Worm (Caenorhabditis elegans) whole organism, L4 larva: Measurements from ENCODE around the gene K02F3.9.
A peak's percentile ranks its signal among the peaks of the same experiment; 100 is the strongest.

Experiments
- F10B5.3 ChIP-seq: sonication (generic microtip); optimal IDR thresholded peaks from 2 replicates; lab custom pipeline; 2016; ENCODE audit warnings: mild to moderate bottlenecking, missing genetic modification characterization, missing compliant biosample characterization
- F44E2.7 ChIP-seq: fragments of 200-800 bp; sonication (Bioruptor generic); IDR thresholded peaks from 2 replicates; pipeline ENCODE4 v2.1.2; 2022; ENCODE audit warnings: missing genetic modification characterization, missing compliant biosample characterization
- T20F7.1 ChIP-seq: fragments of 200-800 bp; sonication (Bioruptor generic); optimal IDR thresholded peaks from 2 replicates; lab custom pipeline; 2018; ENCODE audit warnings: mild to moderate bottlenecking, missing genetic modification characterization, missing compliant biosample characterization
- Y48G9A.11 ChIP-seq: fragments of 200-800 bp; sonication (Bioruptor generic); IDR thresholded peaks from 2 replicates; pipeline ENCODE4 v1.3.6; 2022; ENCODE audit warnings: missing genetic modification reagents, missing genetic modification characterization, missing compliant biosample characterization
- ZK337.2 ChIP-seq: fragments of 200-800 bp; sonication (Bioruptor generic); IDR thresholded peaks from 2 replicates; pipeline ENCODE4 v1.3.6; 2022; ENCODE audit warnings: missing genetic modification reagents, missing genetic modification characterization, missing compliant biosample characterization
- aha-1 ChIP-seq: fragments of 150-350 bp; peaks from one replicate; lab custom pipeline; 2014; ENCODE audit warnings: missing biosample characterization, missing genetic modification characterization
- ces-1 ChIP-seq: fragments of 150-350 bp; sonication (generic microtip); optimal IDR thresholded peaks from 4 replicates; lab custom pipeline; 2014; ENCODE audit warnings: missing biosample characterization, missing genetic modification reagents, missing genetic modification characterization
- dmd-9 ChIP-seq: fragments of 200-800 bp; sonication (Bioruptor generic); IDR thresholded peaks from 2 replicates; pipeline ENCODE4 v1.3.6; 2022; ENCODE audit warnings: missing genetic modification reagents, missing genetic modification characterization, missing compliant biosample characterization
- egl-27 ChIP-seq: sonication (generic microtip); optimal IDR thresholded peaks from 3 replicates; lab custom pipeline; 2017; ENCODE audit warnings: missing biosample characterization, missing genetic modification reagents, missing genetic modification characterization
- jun-1 ChIP-seq: fragments of 150-350 bp; optimal IDR thresholded peaks from 2 replicates; lab custom pipeline; 2014; ENCODE audit warnings: missing biosample characterization, missing genetic modification reagents, missing genetic modification characterization
- lsy-2 ChIP-seq, 2 experiments: fragments of 150-350 bp in 1 of 2; sonication (generic microtip) in 1 of 2; optimal IDR thresholded peaks; 2 replicates each; lab custom pipeline; 2014 to 2017; ENCODE audit warnings: missing biosample characterization in 2 of 2, missing genetic modification characterization in 2 of 2
- madf-9 ChIP-seq: fragments of 200-800 bp; sonication (Bioruptor generic); conservative IDR thresholded peaks from 2 replicates; pipeline ENCODE4 v1.3.6; 2022; ENCODE audit warnings: missing genetic modification reagents, missing genetic modification characterization, missing compliant biosample characterization
- mdl-1 ChIP-seq, 2 experiments: fragments of 150-350 bp in 1 of 2; sonication (generic microtip) in 1 of 2; optimal IDR thresholded peaks; 2 replicates each; lab custom pipeline; 2014 to 2017; ENCODE audit warnings: missing biosample characterization in 2 of 2, missing genetic modification characterization in 2 of 2
- mxl-2 ChIP-seq: fragments of 200-800 bp; sonication (Bioruptor generic); conservative IDR thresholded peaks from 2 replicates; pipeline ENCODE4 v1.3.6; 2022; ENCODE audit warnings: missing genetic modification reagents, missing genetic modification characterization, missing compliant biosample characterization
- nhr-111 ChIP-seq: fragments of 200-800 bp; sonication (Bioruptor generic); optimal IDR thresholded peaks from 2 replicates; lab custom pipeline; 2018; ENCODE audit warnings: mild to moderate bottlenecking, missing genetic modification characterization, missing compliant biosample characterization
- nhr-41 ChIP-seq: fragments of 200-800 bp; sonication (Bioruptor generic); IDR thresholded peaks from 2 replicates; pipeline ENCODE4 v1.3.6; 2022; ENCODE audit warnings: missing genetic modification reagents, missing genetic modification characterization, missing compliant biosample characterization
- nhr-77 ChIP-seq: fragments of 150-350 bp; optimal IDR thresholded peaks from 2 replicates; lab custom pipeline; 2014; ENCODE audit warnings: missing biosample characterization, missing genetic modification characterization
- saeg-2 ChIP-seq: fragments of 200-800 bp; sonication (Bioruptor generic); IDR thresholded peaks from 2 replicates; pipeline ENCODE4 v1.3.6; 2022; ENCODE audit warnings: missing genetic modification reagents, missing genetic modification characterization, missing compliant biosample characterization
- skn-1 ChIP-seq: fragments of 150-350 bp; optimal IDR thresholded peaks from 2 replicates; lab custom pipeline; 2014; ENCODE audit warnings: missing biosample characterization, missing genetic modification characterization
- spr-3 ChIP-seq: fragments of 200-800 bp; sonication (Bioruptor generic); optimal IDR thresholded peaks from 2 replicates; lab custom pipeline; 2018; ENCODE audit warnings: mild to moderate bottlenecking, missing genetic modification characterization, missing compliant biosample characterization
- unc-130 ChIP-seq: sonication (generic microtip); optimal IDR thresholded peaks from 2 replicates; lab custom pipeline; 2016; ENCODE audit warnings: missing genetic modification reagents, missing genetic modification characterization, missing compliant biosample characterization
- vab-7 ChIP-seq: fragments of 200-800 bp; sonication (Bioruptor generic); IDR thresholded peaks from 2 replicates; pipeline ENCODE4 v1.3.6; 2022; ENCODE audit warnings: missing genetic modification reagents, missing genetic modification characterization, missing compliant biosample characterization
- zag-1 ChIP-seq: fragments of 150-350 bp; optimal IDR thresholded peaks from 2 replicates; lab custom pipeline; 2014; ENCODE audit warnings: missing biosample characterization, missing genetic modification characterization
- zfp-2 ChIP-seq: sonication (generic microtip); optimal IDR thresholded peaks from 2 replicates; lab custom pipeline; 2016; ENCODE audit warnings: mild to moderate bottlenecking, missing genetic modification characterization, missing compliant biosample characterization

The K02F3.9 gene

ce11 chrIII:793595-793994 is 47.6 kb downstream of the K02F3.9 start, which contains the start of gene snt-2 (continued):
- TF ChIP-seq madf-9 (GFP tag; lab: Robert Waterston, UW) (no peak), ZK337.2 (GFP tag; lab: Robert Waterston, UW) (no peak), lsy-2 (tag; optimal IDR thresholded peaks at IDR 0.05; lab: Kevin White, UChicago) (peak; percentile 94 to 99), aha-1 (tag; lab: Kevin White, UChicago) (peak; percentile 99), nhr-77 (tag; lab: Kevin White, UChicago) (peak; percentile 23), egl-27 (tag; lab: Kevin White, UChicago) (no peak), zfp-2 (tag; lab: Kevin White, UChicago) (no peak), saeg-2 (no peak), F10B5.3 (tag; lab: Kevin White, UChicago) (peak; percentile 15), nhr-111 (GFP tag; lab: Kevin White, UChicago) (no peak), F44E2.7 (GFP tag; lab: Robert Waterston, UW) (no peak), skn-1 (no peak), T20F7.1 (no peak), ces-1 (GFP tag; lab: Kevin White, UChicago) (no peak), mdl-1 (tag; optimal IDR thresholded peaks at IDR 0.05; lab: Kevin White, UChicago) (no peak), dmd-9 (peak; percentile 46; the same call in 1 of the 2 replicates), vab-7 (GFP tag; lab: Robert Waterston, UW) (no peak), mxl-2 (no peak), spr-3 (GFP tag; lab: Kevin White, UChicago) (no peak), Y48G9A.11 (peak; percentile 61; the same call in 1 of the 2 replicates), unc-130 (GFP tag; lab: Kevin White, UChicago) (peak; percentile 59), jun-1 (tag; lab: Kevin White, UChicago) (no peak), nhr-41 (no peak)

ce11 chrIII:790591-790990 is 50.6 kb downstream of the K02F3.9 start:
- TF ChIP-seq zag-1 (tag; lab: Kevin White, UChicago) (no peak), mdl-1 (tag; optimal IDR thresholded peaks at IDR 0.05; lab: Kevin White, UChicago) (no peak)
- TF ChIP-seq, all 104 proteins: peak for 0
